Fruit fly (Drosophila melanogaster): ENCODE measurements around the gene hth.

hth gene

DNA sequence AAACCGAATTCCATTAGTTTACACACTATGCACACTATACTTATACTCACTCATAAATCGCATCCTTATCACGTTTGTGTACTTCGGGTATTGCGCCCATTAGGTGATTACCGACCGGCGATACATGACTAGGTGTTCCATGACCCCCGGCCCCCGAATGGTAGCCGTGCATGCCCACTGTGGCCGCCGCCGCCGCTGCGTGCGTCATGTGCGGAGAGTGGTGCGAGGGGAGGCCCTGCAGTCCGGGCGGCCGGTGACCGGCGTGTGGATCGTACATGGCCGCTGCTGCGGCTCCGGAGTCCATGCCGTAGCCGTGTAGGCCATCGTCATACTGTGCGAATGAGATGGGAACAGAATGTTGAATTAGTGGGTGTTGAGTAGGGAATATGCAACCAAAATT is 34.3 kb downstream of the hth start:
- TF ChIP-seq usp (GFP tag; optimal IDR thresholded peaks at IDR 0.05) (no peak), pan (optimal IDR thresholded peaks at IDR 0.05) (no peak), Dll (optimal IDR thresholded peaks at IDR 0.05) (no peak), psq (optimal IDR thresholded peaks at IDR 0.05) (no peak), CG8478 (optimal IDR thresholded peaks at IDR 0.05) (no peak), EcR (GFP tag; optimal IDR thresholded peaks at IDR 0.05) (no peak)

DNA sequence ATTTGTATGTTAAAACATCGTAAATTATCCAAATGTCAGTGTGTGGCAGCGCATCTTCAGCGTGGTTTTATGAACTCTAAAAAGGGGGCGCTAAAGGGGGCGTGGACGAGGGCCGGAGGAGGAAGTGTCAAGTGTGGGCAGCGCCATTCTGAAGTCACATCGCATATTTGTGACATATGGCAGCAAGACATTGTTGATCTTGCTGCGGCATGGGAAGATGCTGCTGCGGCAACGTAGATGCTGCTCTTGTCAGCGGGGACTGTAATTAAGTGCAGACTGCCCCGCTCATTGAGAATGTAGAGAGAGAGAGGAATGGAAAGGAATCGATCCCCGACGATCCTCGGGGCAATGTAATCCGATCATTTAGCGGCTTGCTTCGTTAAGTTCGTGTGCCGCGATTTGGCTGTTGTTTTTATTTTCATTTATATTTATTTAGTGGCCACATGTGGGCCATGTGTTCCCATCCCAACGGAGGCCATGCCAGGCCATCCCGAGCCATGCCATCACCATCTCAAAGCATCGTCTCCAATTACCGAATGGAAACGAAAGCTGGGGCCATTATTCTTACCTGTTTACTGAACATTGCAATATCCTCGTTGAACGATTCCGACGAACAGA is 37.0 kb downstream of the hth start:
- TF ChIP-seq pan (optimal IDR thresholded peaks at IDR 0.05), result peak; percentile 12
- TF ChIP-seq EcR (GFP tag; optimal IDR thresholded peaks at IDR 0.05), result no peak

DNA sequence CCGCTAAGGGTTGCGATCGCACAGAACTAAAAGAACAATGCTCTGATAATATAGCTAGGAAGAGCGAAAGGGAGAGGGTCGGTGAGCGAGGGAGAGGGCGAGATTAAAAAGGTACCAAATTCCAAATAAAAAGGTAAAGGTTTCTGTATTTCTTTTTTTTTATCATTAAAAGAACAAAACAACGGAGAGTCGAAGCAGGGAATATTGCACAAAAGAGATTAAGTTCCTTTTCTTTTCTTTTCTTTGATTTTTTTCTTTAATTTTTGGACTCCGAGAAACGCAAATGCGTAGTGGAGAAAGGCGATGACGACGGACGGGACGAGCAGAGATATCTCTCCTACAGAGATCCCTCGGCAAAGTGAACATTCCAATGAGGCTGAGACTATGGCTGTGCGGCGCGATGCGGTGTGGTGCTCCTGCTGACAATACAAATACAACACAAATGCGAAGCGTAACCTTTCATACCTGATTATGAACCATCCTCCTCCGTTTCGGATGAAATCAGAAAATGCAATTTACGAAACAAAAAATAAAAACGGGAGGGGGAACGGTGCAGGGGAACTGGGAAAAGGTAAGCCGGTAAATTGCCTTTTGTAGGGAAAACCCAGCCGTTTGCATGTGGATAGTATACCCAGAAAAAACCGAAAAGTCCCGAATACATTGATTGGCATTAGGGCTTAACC is 39.6 kb downstream of the hth start:
- TF ChIP-seq EcR (GFP tag; optimal IDR thresholded peaks at IDR 0.05) (no peak), pan (optimal IDR thresholded peaks at IDR 0.05) (no peak), usp (GFP tag; optimal IDR thresholded peaks at IDR 0.05) (no peak), psq (optimal IDR thresholded peaks at IDR 0.05) (no peak), CG8478 (optimal IDR thresholded peaks at IDR 0.05) (no peak)

DNA sequence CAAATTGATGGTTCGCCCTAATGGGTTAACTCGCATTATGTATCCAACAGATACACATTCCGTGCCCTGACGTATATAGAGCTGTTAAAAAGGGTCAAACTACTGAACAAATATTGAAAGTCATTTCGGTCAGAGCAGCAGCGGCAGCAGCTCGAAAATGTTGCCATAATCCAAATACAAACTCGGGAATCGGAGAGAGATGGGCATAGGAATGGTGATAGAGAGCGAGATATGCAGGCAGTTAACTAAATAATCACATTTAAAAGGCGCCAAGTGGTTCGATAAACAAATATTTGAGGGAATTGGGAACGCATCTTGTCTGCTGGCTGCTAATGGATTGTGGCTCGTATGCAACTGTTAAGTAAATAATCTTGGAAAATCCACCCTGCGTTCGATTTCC is 40.4 kb downstream of the hth start:
- TF ChIP-seq usp (GFP tag; optimal IDR thresholded peaks at IDR 0.05), result no peak
- TF ChIP-seq CG8478 (optimal IDR thresholded peaks at IDR 0.05), result no peak
- no peak for TF ChIP-seq psq (optimal IDR thresholded peaks at IDR 0.05)
- no peak for TF ChIP-seq pan (optimal IDR thresholded peaks at IDR 0.05)
- no peak for TF ChIP-seq EcR (GFP tag; optimal IDR thresholded peaks at IDR 0.05)
- TF ChIP-seq Dll (optimal IDR thresholded peaks at IDR 0.05), result no peak

DNA sequence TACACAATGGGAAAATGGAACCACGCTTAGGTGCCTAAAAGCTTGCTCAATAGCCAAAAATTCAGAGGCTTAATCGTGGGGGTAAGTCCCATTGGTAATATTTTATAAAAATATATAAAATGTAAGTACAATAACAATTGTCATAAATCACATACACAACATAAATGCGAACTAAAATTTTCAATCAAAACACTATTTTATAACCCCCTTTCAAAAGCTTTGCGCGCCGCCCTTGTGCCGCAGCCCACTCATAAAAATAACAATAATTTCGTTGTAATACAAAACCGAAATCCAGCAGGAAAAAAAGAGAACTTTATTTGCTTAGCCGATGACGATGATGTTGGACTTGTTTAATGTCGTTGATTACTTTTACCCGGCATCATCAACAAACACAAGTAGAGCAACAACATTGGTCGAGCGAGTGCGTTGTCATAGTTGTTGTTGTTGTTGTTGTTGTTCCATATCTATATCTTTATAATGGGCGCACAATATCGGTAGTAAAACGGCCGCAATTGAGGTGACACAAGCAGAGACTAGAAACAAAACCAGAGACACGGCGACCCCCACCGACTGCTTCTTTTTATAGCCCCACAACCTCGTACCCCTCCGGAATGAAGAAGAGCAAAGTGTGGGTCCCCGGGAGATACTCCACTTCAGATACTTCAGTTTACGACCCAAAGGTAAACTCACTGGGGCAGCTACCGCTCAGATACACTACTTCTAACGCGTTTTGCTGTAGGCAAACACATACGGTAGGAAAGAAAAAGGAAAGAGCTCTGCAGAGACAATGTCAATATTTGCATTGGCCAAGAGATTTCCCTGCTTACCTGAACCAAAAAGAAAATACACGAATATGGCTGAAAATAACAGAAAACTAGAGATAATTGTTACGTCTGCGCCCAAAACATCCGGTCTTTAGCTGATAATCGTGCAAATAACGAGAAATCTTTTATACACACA is 41.5 kb downstream of the hth start:
- TF ChIP-seq EcR (GFP tag; optimal IDR thresholded peaks at IDR 0.05), result no peak
- TF ChIP-seq usp (GFP tag; optimal IDR thresholded peaks at IDR 0.05), result no peak
- no peak for TF ChIP-seq pan (optimal IDR thresholded peaks at IDR 0.05)
- no peak for TF ChIP-seq CG8478 (optimal IDR thresholded peaks at IDR 0.05)
- no peak for TF ChIP-seq psq (optimal IDR thresholded peaks at IDR 0.05)
- TF ChIP-seq Dll (optimal IDR thresholded peaks at IDR 0.05), result no peak

DNA sequence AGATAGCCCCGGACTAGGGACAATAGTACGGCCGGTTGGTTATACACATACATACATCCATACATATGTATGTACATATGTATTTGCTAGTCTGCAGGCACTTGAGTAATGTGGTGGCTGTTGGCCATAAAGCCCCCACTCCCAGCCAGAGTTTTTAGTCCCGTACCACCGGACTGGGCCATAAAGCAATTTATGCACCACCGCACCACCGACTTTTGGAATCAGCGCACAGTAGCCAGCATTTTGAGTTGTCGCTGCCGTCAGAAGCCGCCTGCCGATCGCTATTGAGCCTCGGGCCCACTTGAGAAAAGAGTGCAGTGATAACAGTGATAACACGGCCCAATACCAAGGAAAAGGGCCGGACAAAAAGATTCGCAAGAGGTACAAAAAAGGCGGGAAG is 42.9 kb downstream of the hth start:
- TF ChIP-seq usp (GFP tag; optimal IDR thresholded peaks at IDR 0.05), result no peak

DNA sequence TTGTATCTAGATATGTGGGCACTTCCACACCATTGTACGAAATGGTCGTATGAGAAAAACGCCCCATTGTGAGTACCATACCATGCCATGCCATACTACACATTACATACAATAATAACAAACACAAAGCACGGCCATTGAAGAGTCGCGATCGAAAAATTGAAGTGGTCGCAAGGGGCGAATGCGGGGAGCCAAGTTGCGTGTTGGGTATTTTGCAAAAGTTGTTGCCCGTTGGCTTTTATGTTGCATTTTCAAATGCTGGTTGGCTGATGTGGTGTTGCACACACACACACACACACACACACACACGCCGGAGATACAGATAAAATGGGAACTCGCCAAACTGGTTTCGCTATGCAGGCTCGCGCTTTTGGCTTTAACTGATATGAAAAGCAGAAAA is 44.5 kb downstream of the hth start:
- TF ChIP-seq usp (GFP tag; optimal IDR thresholded peaks at IDR 0.05) (no peak), Dll (optimal IDR thresholded peaks at IDR 0.05) (no peak), CG8478 (optimal IDR thresholded peaks at IDR 0.05) (no peak), psq (optimal IDR thresholded peaks at IDR 0.05) (no peak), EcR (GFP tag; optimal IDR thresholded peaks at IDR 0.05) (no peak), pan (optimal IDR thresholded peaks at IDR 0.05) (no peak)

DNA sequence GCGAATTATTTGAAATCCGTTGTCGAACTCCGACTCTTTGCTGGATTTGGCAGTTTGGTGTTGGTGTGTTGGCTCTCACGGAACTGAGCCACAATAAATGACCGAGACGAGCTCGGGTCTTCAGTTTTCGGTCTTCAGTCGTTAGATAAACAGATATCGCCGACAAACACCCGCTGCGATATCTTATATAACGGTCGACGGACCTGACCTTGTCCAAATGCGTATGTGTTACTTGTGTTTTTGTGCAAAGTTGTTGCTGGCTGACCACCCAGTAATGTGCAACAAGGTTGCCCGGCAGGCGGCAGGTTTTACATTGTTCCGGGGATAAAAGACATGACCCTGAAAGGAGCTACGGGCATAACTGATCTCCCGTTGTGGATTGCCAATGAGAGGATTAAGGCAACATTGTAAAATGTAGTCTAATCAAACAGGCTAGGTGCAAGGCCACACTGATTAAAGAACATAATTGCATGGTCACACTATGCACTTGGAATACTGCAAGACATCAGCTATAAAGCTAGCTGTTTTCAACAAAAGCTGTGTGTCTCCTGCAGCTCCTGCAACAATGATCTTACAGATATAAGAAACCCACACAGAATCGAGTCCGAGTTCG is 45.1 kb downstream of the hth start:
- no peak for TF ChIP-seq EcR (GFP tag; optimal IDR thresholded peaks at IDR 0.05)
- no peak for TF ChIP-seq CG8478 (optimal IDR thresholded peaks at IDR 0.05)
- TF ChIP-seq usp (GFP tag; optimal IDR thresholded peaks at IDR 0.05), result no peak

DNA sequence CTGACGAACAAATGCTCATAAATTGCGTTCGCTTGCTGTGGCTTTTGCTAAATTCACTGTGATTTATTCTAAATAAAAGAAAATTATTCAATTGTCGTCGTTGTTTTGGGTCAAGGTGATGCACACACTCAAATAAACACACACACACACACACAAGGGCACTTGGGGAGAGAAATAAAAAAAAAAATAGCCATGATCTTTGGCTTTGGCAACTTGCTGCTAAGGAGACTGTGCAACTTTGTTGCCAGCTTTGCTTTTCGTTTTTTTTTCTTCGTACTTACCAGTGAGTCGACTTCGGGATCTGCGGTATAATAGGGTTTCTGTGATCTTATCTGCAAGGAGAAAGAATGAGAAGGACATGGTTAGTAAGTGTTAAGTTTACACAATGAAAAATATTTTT is 46.1 kb downstream of the hth start:
- TF ChIP-seq EcR (GFP tag; optimal IDR thresholded peaks at IDR 0.05) (no peak), CG8478 (optimal IDR thresholded peaks at IDR 0.05) (no peak), Dll (optimal IDR thresholded peaks at IDR 0.05) (no peak), psq (optimal IDR thresholded peaks at IDR 0.05) (no peak), usp (GFP tag; optimal IDR thresholded peaks at IDR 0.05) (no peak), pan (optimal IDR thresholded peaks at IDR 0.05) (no peak)

DNA sequence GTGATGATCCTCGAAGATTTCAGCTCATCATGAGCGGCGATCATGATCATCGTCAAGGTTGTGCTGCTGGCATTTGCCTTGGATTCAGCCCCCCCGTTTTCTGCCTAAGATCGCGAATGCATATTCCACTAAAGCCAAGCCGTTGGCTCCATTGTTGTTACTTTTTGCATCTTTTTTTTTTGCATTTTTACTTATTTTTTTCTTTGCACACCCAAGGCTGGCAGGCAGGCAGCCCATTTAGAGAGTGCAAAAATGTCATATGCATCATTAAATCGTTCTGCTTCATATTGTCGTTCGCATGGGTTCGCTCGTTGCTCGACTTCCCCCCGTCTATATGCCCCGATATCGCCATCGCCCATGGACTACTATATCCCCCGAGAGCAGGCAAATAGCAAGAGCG is 46.5 kb downstream of the hth start:
- TF ChIP-seq usp (GFP tag; optimal IDR thresholded peaks at IDR 0.05) (no peak), psq (optimal IDR thresholded peaks at IDR 0.05) (no peak), pan (optimal IDR thresholded peaks at IDR 0.05) (no peak), Dll (optimal IDR thresholded peaks at IDR 0.05) (no peak), CG8478 (optimal IDR thresholded peaks at IDR 0.05) (no peak), EcR (GFP tag; optimal IDR thresholded peaks at IDR 0.05) (no peak)

DNA sequence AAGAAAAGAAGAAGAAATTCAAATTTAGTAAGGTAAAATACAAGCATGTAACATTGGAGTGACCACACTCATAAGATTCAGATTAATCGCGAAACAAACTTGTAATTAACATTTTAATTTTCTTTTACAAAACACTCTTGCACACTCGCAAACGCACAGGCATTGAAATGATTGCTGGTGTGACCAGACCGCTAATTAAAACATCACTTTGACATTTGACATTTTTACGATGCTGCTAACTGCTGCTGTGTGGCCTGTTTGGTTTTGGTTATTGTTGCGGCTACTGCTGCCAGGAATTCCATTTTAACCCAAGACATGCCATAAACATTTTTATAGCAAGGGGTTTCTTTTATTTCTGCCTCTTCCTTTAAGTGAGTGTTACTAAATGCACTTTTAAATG is 47.9 kb downstream of the hth start:
- no peak for TF ChIP-seq usp (GFP tag; optimal IDR thresholded peaks at IDR 0.05)
- TF ChIP-seq CG8478 (optimal IDR thresholded peaks at IDR 0.05), result no peak
- TF ChIP-seq Dll (optimal IDR thresholded peaks at IDR 0.05), result no peak
- TF ChIP-seq EcR (GFP tag; optimal IDR thresholded peaks at IDR 0.05), result no peak
- TF ChIP-seq pan (optimal IDR thresholded peaks at IDR 0.05), result no peak
- no peak for TF ChIP-seq psq (optimal IDR thresholded peaks at IDR 0.05)

DNA sequence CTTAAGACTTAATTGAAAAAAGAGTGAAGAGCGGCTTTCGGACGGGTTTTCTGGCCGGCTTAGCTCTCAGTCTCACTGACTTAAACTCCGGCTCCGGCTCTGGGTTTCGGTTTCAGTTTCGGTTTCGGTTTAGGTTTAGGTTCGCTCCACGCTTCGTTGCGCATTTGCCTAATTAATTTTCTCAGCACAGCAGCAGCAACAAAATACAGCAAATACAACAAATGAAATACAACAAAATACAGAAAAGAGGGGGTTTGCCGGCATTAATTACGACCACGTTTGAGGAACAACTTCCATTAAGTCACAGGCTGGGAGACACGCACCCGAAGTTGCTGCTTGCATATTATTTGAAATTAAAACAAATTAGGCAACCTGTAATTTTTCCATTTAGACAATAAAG is 49.3 kb downstream of the hth start:
- TF ChIP-seq psq (optimal IDR thresholded peaks at IDR 0.05), result no peak
- TF ChIP-seq EcR (GFP tag; optimal IDR thresholded peaks at IDR 0.05), result no peak
- no peak for TF ChIP-seq usp (GFP tag; optimal IDR thresholded peaks at IDR 0.05)
- no peak for TF ChIP-seq CG8478 (optimal IDR thresholded peaks at IDR 0.05)
- no peak for TF ChIP-seq pan (optimal IDR thresholded peaks at IDR 0.05)
- TF ChIP-seq Dll (optimal IDR thresholded peaks at IDR 0.05), result no peak
